Fruit fly (Drosophila melanogaster) whole organism, embryonic: Measurements from ENCODE around the gene CG34398.

Experiments used
- B-H1 ChIP-seq: fragments of 200-800 bp; sonication (Bioruptor generic); IDR thresholded peaks from 3 replicates; pipeline ENCODE4 v1.3.6; 2022; ENCODE audit warnings: missing biosample characterization, missing genetic modification characterization
- BtbVII ChIP-seq: fragments of 200-800 bp; sonication (Bioruptor generic); optimal IDR thresholded peaks from 3 replicates; lab custom pipeline; 2017; ENCODE audit warnings: missing biosample characterization, mild to moderate bottlenecking, missing genetic modification characterization
- C15 ChIP-seq: fragments of 200-800 bp; sonication (Bioruptor generic); IDR thresholded peaks from 3 replicates; pipeline ENCODE4 v1.3.6; 2022; ENCODE audit warnings: missing biosample characterization, missing genetic modification characterization
- CG11085 ChIP-seq: fragments of 200-800 bp; sonication (Bioruptor generic); IDR thresholded peaks from 2 replicates; pipeline ENCODE4 v1.3.6; 2022; ENCODE audit warnings: missing biosample characterization, missing genetic modification characterization
- CG1233 ChIP-seq: fragments of 200-800 bp; sonication (Bioruptor generic); optimal IDR thresholded peaks from 4 replicates; lab custom pipeline; 2018; ENCODE audit warnings: missing biosample characterization, mild to moderate bottlenecking, missing genetic modification characterization
- CG13424 ChIP-seq: fragments of 200-800 bp; sonication (Bioruptor generic); optimal IDR thresholded peaks from 2 replicates; lab custom pipeline; 2019; ENCODE audit warnings: missing biosample characterization, mild to moderate bottlenecking, missing genetic modification characterization, moderate library complexity
- CG14050 ChIP-seq: fragments of 200-800 bp; sonication (Bioruptor generic); IDR thresholded peaks from 3 replicates; pipeline ENCODE4 v1.3.6; 2022; ENCODE audit warnings: missing biosample characterization, missing genetic modification characterization
- CG1647 ChIP-seq: fragments of 200-800 bp; sonication (Bioruptor generic); optimal IDR thresholded peaks from 3 replicates; lab custom pipeline; 2016; ENCODE audit warnings: missing biosample characterization, missing genetic modification characterization
- CG17802 ChIP-seq: fragments of 200-800 bp; sonication (Bioruptor generic); optimal IDR thresholded peaks from 2 replicates; lab custom pipeline; 2018; ENCODE audit warnings: missing biosample characterization, mild to moderate bottlenecking, missing genetic modification characterization, moderate library complexity
- CG18599 ChIP-seq: fragments of 200-800 bp; sonication (Bioruptor generic); optimal IDR thresholded peaks from 3 replicates; lab custom pipeline; 2017; ENCODE audit warnings: missing biosample characterization, missing genetic modification characterization, mild to moderate bottlenecking, moderate library complexity, missing genetic modification reagents
- CG30431 ChIP-seq: fragments of 200-800 bp; sonication (Bioruptor generic); optimal IDR thresholded peaks from 2 replicates; lab custom pipeline; 2017; ENCODE audit warnings: missing biosample characterization, missing genetic modification characterization
- CG31365 ChIP-seq: fragments of 200-800 bp; sonication (Bioruptor generic); optimal IDR thresholded peaks from 2 replicates; lab custom pipeline; 2018; ENCODE audit warnings: missing biosample characterization, mild to moderate bottlenecking, missing genetic modification characterization
- CG34422 ChIP-seq: fragments of 200-800 bp; sonication (Bioruptor generic); IDR thresholded peaks from 3 replicates; pipeline ENCODE4 v1.3.6; 2022; ENCODE audit warnings: missing biosample characterization, missing genetic modification characterization
- CG4360 ChIP-seq: fragments of 200-800 bp; sonication (Bioruptor generic); IDR thresholded peaks from 2 replicates; pipeline ENCODE4 v1.3.6; 2022; ENCODE audit warnings: missing biosample characterization, missing genetic modification characterization
- CG4707 ChIP-seq: fragments of 200-800 bp; sonication (Bioruptor generic); optimal IDR thresholded peaks from 2 replicates; lab custom pipeline; 2018; ENCODE audit warnings: missing biosample characterization, mild to moderate bottlenecking, missing genetic modification characterization, moderate library complexity
- CG7556 ChIP-seq: fragments of 200-800 bp; sonication (Bioruptor generic); optimal IDR thresholded peaks from 2 replicates; lab custom pipeline; 2017; ENCODE audit warnings: missing biosample characterization, mild to moderate bottlenecking, missing genetic modification characterization
- CG7928 ChIP-seq: fragments of 200-800 bp; sonication (Bioruptor generic); optimal IDR thresholded peaks from 2 replicates; lab custom pipeline; 2017; ENCODE audit warnings: missing biosample characterization, mild to moderate bottlenecking, missing genetic modification characterization
- CG8290 ChIP-seq, 3 experiments: fragments of 200-800 bp; sonication (Bioruptor generic); optimal IDR thresholded peaks; 2 replicates each; lab custom pipeline; 2016 to 2019; ENCODE audit warnings: missing biosample characterization in 3 of 3, missing genetic modification characterization in 3 of 3, mild to moderate bottlenecking in 2 of 3, moderate library complexity in 1 of 3
- Camta ChIP-seq: fragments of 200-800 bp; sonication (Bioruptor generic); optimal IDR thresholded peaks from 2 replicates; lab custom pipeline; 2016; ENCODE audit warnings: missing biosample characterization, missing genetic modification characterization
- CoRest ChIP-seq: fragments of 200-800 bp; sonication (Bioruptor generic); optimal IDR thresholded peaks from 3 replicates; lab custom pipeline; 2018; ENCODE audit warnings: missing biosample characterization, mild to moderate bottlenecking, missing genetic modification characterization, moderate library complexity
- Dll ChIP-seq: fragments of 200-800 bp; sonication (Bioruptor generic); IDR thresholded peaks from 4 replicates; pipeline ENCODE4 v1.3.6; 2022; ENCODE audit warnings: missing biosample characterization, missing genetic modification characterization; ENCODE audit not compliant: partially characterized antibody
- HLHmδ ChIP-seq: fragments of 200-800 bp; sonication (Bioruptor generic); optimal IDR thresholded peaks from 2 replicates; lab custom pipeline; 2018; ENCODE audit warnings: missing biosample characterization, mild to moderate bottlenecking, missing genetic modification characterization, moderate library complexity
- Hmr ChIP-seq: fragments of 200-800 bp; sonication (Bioruptor generic); optimal IDR thresholded peaks from 3 replicates; lab custom pipeline; 2017; ENCODE audit warnings: mild to moderate bottlenecking, missing biosample characterization, missing genetic modification reagents, missing genetic modification characterization
- Hr39 ChIP-seq: fragments of >200 bp; optimal IDR thresholded peaks from 2 replicates; lab custom pipeline; 2017
- Kr ChIP-seq: fragments of 200-800 bp; sonication (Bioruptor generic); optimal IDR thresholded peaks from 2 replicates; lab custom pipeline; 2017; ENCODE audit warnings: missing biosample characterization, mild to moderate bottlenecking, missing genetic modification characterization
- Myb ChIP-seq: fragments of 200-800 bp; sonication (Bioruptor generic); optimal IDR thresholded peaks from 2 replicates; lab custom pipeline; 2016; ENCODE audit warnings: missing biosample characterization, missing genetic modification characterization
- Oli ChIP-seq: fragments of 200-800 bp; sonication (Bioruptor generic); optimal IDR thresholded peaks from 2 replicates; lab custom pipeline; 2018; ENCODE audit warnings: missing biosample characterization, mild to moderate bottlenecking, missing genetic modification characterization, moderate library complexity
- Rx ChIP-seq: fragments of 200-800 bp; sonication (Bioruptor generic); IDR thresholded peaks from 2 replicates; pipeline ENCODE4 v1.3.6; 2022; ENCODE audit warnings: missing biosample characterization, missing genetic modification characterization
- Ssrp ChIP-seq: fragments of 200-800 bp; sonication (Bioruptor generic); optimal IDR thresholded peaks from 2 replicates; lab custom pipeline; 2018; ENCODE audit warnings: missing biosample characterization, mild to moderate bottlenecking, missing genetic modification characterization, moderate library complexity
- ara ChIP-seq: fragments of 200-800 bp; sonication (Bioruptor generic); IDR thresholded peaks from 2 replicates; pipeline ENCODE4 v1.3.6; 2022; ENCODE audit warnings: missing biosample characterization, missing genetic modification characterization
- bowl ChIP-seq: fragments of 200-800 bp; sonication (Bioruptor generic); IDR thresholded peaks from 2 replicates; pipeline ENCODE4 v1.3.6; 2022; ENCODE audit warnings: missing biosample characterization, missing genetic modification characterization
- cad ChIP-seq: fragments of >200 bp; optimal IDR thresholded peaks from 2 replicates; lab custom pipeline; 2017; ENCODE audit warnings: missing biosample characterization, missing genetic modification characterization
- cg ChIP-seq: fragments of 200-800 bp; sonication (Bioruptor generic); optimal IDR thresholded peaks from 3 replicates; lab custom pipeline; 2019; ENCODE audit warnings: missing biosample characterization, mild to moderate bottlenecking, missing genetic modification characterization, moderate library complexity
- dysf ChIP-seq: fragments of 200-800 bp; sonication (Bioruptor generic); IDR thresholded peaks from 3 replicates; pipeline ENCODE4 v1.3.6; 2022; ENCODE audit warnings: missing biosample characterization, missing genetic modification characterization
- ems ChIP-seq: fragments of 200-800 bp; sonication (Bioruptor generic); optimal IDR thresholded peaks from 3 replicates; lab custom pipeline; 2016; ENCODE audit warnings: missing biosample characterization, missing genetic modification characterization
- fd3F ChIP-seq: fragments of 200-800 bp; sonication (Bioruptor generic); optimal IDR thresholded peaks from 2 replicates; lab custom pipeline; 2018; ENCODE audit warnings: missing biosample characterization, mild to moderate bottlenecking, missing genetic modification characterization, moderate library complexity
- fru ChIP-seq: fragments of >200 bp; optimal IDR thresholded peaks from 2 replicates; lab custom pipeline; 2017
- kah ChIP-seq: fragments of 200-800 bp; sonication (Bioruptor generic); optimal IDR thresholded peaks from 2 replicates; lab custom pipeline; 2018; ENCODE audit warnings: missing biosample characterization, mild to moderate bottlenecking, missing genetic modification characterization
- lilli ChIP-seq: fragments of 200-800 bp; sonication (Bioruptor generic); optimal IDR thresholded peaks from 3 replicates; lab custom pipeline; 2016; ENCODE audit warnings: missing biosample characterization, missing genetic modification characterization
- maf-S ChIP-seq: fragments of 200-800 bp; sonication (Bioruptor generic); optimal IDR thresholded peaks from 2 replicates; lab custom pipeline; 2016; ENCODE audit warnings: missing biosample characterization, missing genetic modification characterization
- nerfin-1 ChIP-seq: fragments of 200-800 bp; sonication (Bioruptor generic); optimal IDR thresholded peaks from 3 replicates; lab custom pipeline; 2019; ENCODE audit warnings: missing biosample characterization, mild to moderate bottlenecking, missing genetic modification characterization, moderate library complexity
- otp ChIP-seq: fragments of 200-800 bp; sonication (Bioruptor generic); IDR thresholded peaks from 3 replicates; pipeline ENCODE4, ENCODE4 v1.3.6; 2022; ENCODE audit warnings: missing biosample characterization, missing genetic modification characterization
- pho ChIP-seq: fragments of 200-800 bp; sonication (Bioruptor generic); optimal IDR thresholded peaks from 2 replicates; lab custom pipeline; 2016; ENCODE audit warnings: missing biosample characterization, missing genetic modification characterization
- pum ChIP-seq: fragments of 200-800 bp; sonication (Bioruptor generic); optimal IDR thresholded peaks from 2 replicates; lab custom pipeline; 2016; ENCODE audit warnings: missing biosample characterization, missing genetic modification characterization
- pzg ChIP-seq: fragments of 200-800 bp; sonication (Bioruptor generic); optimal IDR thresholded peaks from 3 replicates; lab custom pipeline; 2018; ENCODE audit warnings: missing biosample characterization, mild to moderate bottlenecking, missing genetic modification characterization, moderate library complexity
- sima ChIP-seq: fragments of 200-800 bp; sonication (Bioruptor generic); optimal IDR thresholded peaks from 2 replicates; lab custom pipeline; 2016; ENCODE audit warnings: missing biosample characterization, missing genetic modification characterization
- so ChIP-seq: fragments of 200-800 bp; sonication (Bioruptor generic); IDR thresholded peaks from 3 replicates; pipeline ENCODE4 v1.3.6; 2022; ENCODE audit warnings: missing biosample characterization, missing genetic modification characterization
- usp ChIP-seq: fragments of >200 bp; optimal IDR thresholded peaks from 2 replicates; lab custom pipeline; 2017; ENCODE audit warnings: missing biosample characterization, missing genetic modification characterization
- wek ChIP-seq: fragments of 200-800 bp; sonication (Bioruptor generic); optimal IDR thresholded peaks from 3 replicates; lab custom pipeline; 2018; ENCODE audit warnings: missing biosample characterization, mild to moderate bottlenecking, missing genetic modification characterization, moderate library complexity
- z ChIP-seq: fragments of 200-800 bp; sonication (Bioruptor generic); IDR thresholded peaks from 3 replicates; pipeline ENCODE4 v1.3.6; 2022; ENCODE audit warnings: missing biosample characterization, missing genetic modification characterization

CG34398 gene

DNA sequence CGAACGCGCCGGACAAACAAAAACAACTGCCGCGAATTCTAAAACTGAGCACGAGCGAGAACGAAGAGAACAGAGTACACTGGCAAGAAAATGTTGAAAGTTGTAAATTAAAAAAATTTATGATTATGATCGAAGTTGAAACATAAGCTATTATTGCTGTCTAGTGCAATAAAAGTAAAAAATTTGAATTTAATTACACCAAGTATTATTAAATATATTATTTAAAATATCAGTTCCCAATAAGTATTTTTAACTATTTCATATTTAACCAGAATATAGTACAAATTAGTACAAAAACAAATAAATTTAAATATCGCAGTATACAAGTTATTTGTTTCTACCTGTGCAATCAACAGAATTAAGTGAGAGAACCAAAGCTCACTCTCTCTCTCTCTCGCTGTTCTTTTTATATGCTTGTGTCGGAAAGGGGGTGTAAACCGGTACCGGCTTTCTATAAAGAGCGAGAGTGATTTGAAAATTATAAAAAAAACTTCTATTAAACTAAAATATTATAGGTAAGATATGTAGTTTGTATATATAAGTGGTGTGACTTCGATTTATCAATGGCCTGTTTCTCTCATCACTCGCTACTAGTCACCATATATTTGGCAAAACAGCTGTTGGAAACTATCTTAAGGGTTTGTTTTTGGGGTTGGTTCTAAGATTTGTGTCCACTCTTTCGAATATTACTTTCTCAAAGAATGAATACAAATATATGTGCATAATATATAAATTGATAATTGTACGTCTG is 52.8 kb downstream of the CG34398 start, which contains the start of gene C1GalTA (continued):
- TF ChIP-seq bowl (GFP tag; lab: Robert Waterston, UW) (peak; percentile 86), CG7928 (GFP tag; lab: Kevin White, UChicago) (peak; percentile 75), CG7556 (peak; percentile 99), BtbVII (peak; percentile 98), CG4707 (peak; percentile 75), Ssrp (tag; lab: Kevin White, UChicago) (peak; percentile 98), z (GFP tag; lab: Robert Waterston, UW) (no peak), CG30431 (GFP tag; lab: Kevin White, UChicago) (peak; percentile 86), kah (GFP tag; lab: Kevin White, UChicago) (peak; percentile 95), Oli (tag; lab: Kevin White, UChicago) (peak; percentile 98), pum (peak; percentile 72), Hr39 (lab: Kevin White, UChicago) (no peak), Kr (GFP tag; lab: Kevin White, UChicago) (peak; percentile 40), Rx (GFP tag; lab: Robert Waterston, UW) (peak; percentile 78), CG11085 (GFP tag; lab: Robert Waterston, UW) (peak; percentile 93), CG14050 (GFP tag; lab: Robert Waterston, UW) (peak; percentile 79), ara (peak; percentile 92), pzg (GFP tag; lab: Kevin White, UChicago) (peak; percentile 6), C15 (GFP tag; lab: Robert Waterston, UW) (peak; percentile 83; the same call in 2 of the 3 replicates), ems (GFP tag; lab: Kevin White, UChicago) (peak; percentile 64), CG1647 (GFP tag; lab: Kevin White, UChicago) (peak; percentile 36), Myb (peak; percentile 38), so (GFP tag; lab: Robert Waterston, UW) (peak; percentile 91), Camta (GFP tag; lab: Kevin White, UChicago) (peak; percentile 40), fd3F (GFP tag; lab: Kevin White, UChicago) (peak; percentile 97), CG8290 (GFP tag; optimal IDR thresholded peaks at IDR 0.05; lab: Kevin White, UChicago) (peak; percentile 95), CG8290 (tag; optimal IDR thresholded peaks at IDR 0.05; lab: Kevin White, UChicago) (peak in 1 of 2 experiments; percentile 19), HLHmδ (GFP tag; lab: Kevin White, UChicago) (no peak), sima (GFP tag; lab: Kevin White, UChicago) (no peak), CG1233 (GFP tag; lab: Kevin White, UChicago) (peak; percentile 98), nerfin-1 (tag; lab: Kevin White, UChicago) (peak; percentile 98), CG4360 (GFP tag; lab: Robert Waterston, UW) (peak; percentile 62; the same call in 1 of the 2 replicates), Dll (GFP tag; lab: Robert Waterston, UW) (no peak), otp (GFP tag; lab: Robert Waterston, UW) (peak; percentile 68; the same call in 1 of the 3 replicates), cad (GFP tag; lab: Kevin White, UChicago) (no peak), CG31365 (tag; lab: Kevin White, UChicago) (peak; percentile 57), CG13424 (tag; lab: Kevin White, UChicago) (peak; percentile 99), usp (no peak), CG18599 (GFP tag; lab: Kevin White, UChicago) (peak; percentile 99), pho (peak; percentile 67), CoRest (tag; lab: Kevin White, UChicago) (peak; percentile 100), maf-S (GFP tag; lab: Kevin White, UChicago) (peak; percentile 21), B-H1 (peak; percentile 92), CG34422 (GFP tag; lab: Robert Waterston, UW) (peak; percentile 96), cg (GFP tag; lab: Kevin White, UChicago) (no peak), CG17802 (tag; lab: Kevin White, UChicago) (peak; percentile 77), fru (lab: Kevin White, UChicago) (no peak), wek (GFP tag; lab: Kevin White, UChicago) (peak; percentile 38), dysf (GFP tag; lab: Robert Waterston, UW) (peak; percentile 98), Hmr (GFP tag; lab: Kevin White, UChicago) (peak; percentile 99), lilli (GFP tag; lab: Kevin White, UChicago) (peak; percentile 78)
